Fruit fly (Drosophila melanogaster) whole organism, embryonic: ENCODE data around the gene CG2747.

ENCODE experiments used
- Awh ChIP-seq: fragments of 200-800 bp; sonication (Bioruptor generic); IDR thresholded peaks from 2 replicates; pipeline ENCODE4, ENCODE4 v1.3.6; 2022; ENCODE audit warnings: missing biosample characterization, missing genetic modification characterization
- CG11695 ChIP-seq: fragments of 200-800 bp; sonication (Bioruptor generic); IDR thresholded peaks from 3 replicates; pipeline ENCODE4 v1.3.6; 2022; ENCODE audit warnings: missing biosample characterization, missing genetic modification characterization
- CG11696 ChIP-seq: fragments of 200-800 bp; sonication (Bioruptor generic); IDR thresholded peaks from 2 replicates; pipeline ENCODE4 v1.3.6; 2022; ENCODE audit warnings: missing biosample characterization, missing genetic modification characterization
- CG12071 ChIP-seq: fragments of 200-800 bp; sonication (Bioruptor generic); optimal IDR thresholded peaks from 3 replicates; lab custom pipeline; 2018; ENCODE audit warnings: missing biosample characterization, mild to moderate bottlenecking, missing genetic modification characterization
- CG12104 ChIP-seq: fragments of 200-800 bp; sonication (Bioruptor generic); optimal IDR thresholded peaks from 3 replicates; lab custom pipeline; 2016; ENCODE audit warnings: missing biosample characterization, missing genetic modification characterization
- CG12155 ChIP-seq: fragments of 200-800 bp; sonication (Bioruptor generic); optimal IDR thresholded peaks from 3 replicates; lab custom pipeline; 2016; ENCODE audit warnings: missing biosample characterization, missing genetic modification characterization
- CG12219 ChIP-seq: fragments of 200-800 bp; sonication (Bioruptor generic); optimal IDR thresholded peaks from 3 replicates; lab custom pipeline; 2018; ENCODE audit warnings: missing biosample characterization, mild to moderate bottlenecking, missing genetic modification characterization
- CG13775 ChIP-seq: fragments of 200-800 bp; sonication (Bioruptor generic); optimal IDR thresholded peaks from 3 replicates; lab custom pipeline; 2017; ENCODE audit warnings: missing biosample characterization, mild to moderate bottlenecking, missing genetic modification characterization
- CG14014 ChIP-seq: fragments of 200-800 bp; sonication (Bioruptor generic); IDR thresholded peaks from 2 replicates; pipeline ENCODE4 v1.3.6; 2022; ENCODE audit warnings: missing biosample characterization, missing genetic modification characterization
- CG15696 ChIP-seq: fragments of 200-800 bp; sonication (Bioruptor generic); optimal IDR thresholded peaks from 2 replicates; lab custom pipeline; 2019; ENCODE audit warnings: missing biosample characterization, mild to moderate bottlenecking, missing genetic modification characterization, moderate library complexity
- CG16815 ChIP-seq: fragments of 200-800 bp; sonication (Bioruptor generic); optimal IDR thresholded peaks from 3 replicates; lab custom pipeline; 2017; ENCODE audit warnings: missing biosample characterization, mild to moderate bottlenecking, missing genetic modification characterization
- CG17829 ChIP-seq: fragments of 200-800 bp; optimal IDR thresholded peaks from 2 replicates; lab custom pipeline; 2019; ENCODE audit warnings: missing biosample characterization, mild to moderate bottlenecking, missing genetic modification characterization, moderate library complexity
- CG30020 ChIP-seq: fragments of 200-800 bp; optimal IDR thresholded peaks from 2 replicates; lab custom pipeline; 2019; ENCODE audit warnings: missing biosample characterization, mild to moderate bottlenecking, missing genetic modification characterization, moderate library complexity
- CG3281 ChIP-seq: fragments of 200-800 bp; sonication (Bioruptor generic); optimal IDR thresholded peaks from 3 replicates; lab custom pipeline; 2017; ENCODE audit warnings: missing biosample characterization, mild to moderate bottlenecking, missing genetic modification characterization
- CG3407 ChIP-seq: fragments of 200-800 bp; sonication (Bioruptor generic); optimal IDR thresholded peaks from 2 replicates; lab custom pipeline; 2018; ENCODE audit warnings: missing biosample characterization, mild to moderate bottlenecking, missing genetic modification characterization
- CG4424 ChIP-seq: fragments of 200-800 bp; sonication (Bioruptor generic); optimal IDR thresholded peaks from 3 replicates; lab custom pipeline; 2016; ENCODE audit warnings: missing biosample characterization, missing genetic modification characterization
- CG6791 ChIP-seq: fragments of 200-800 bp; sonication (Bioruptor generic); IDR thresholded peaks from 3 replicates; pipeline ENCODE4 v1.3.6; 2022; ENCODE audit warnings: missing biosample characterization, missing genetic modification characterization; ENCODE audit not compliant: partially characterized antibody
- CG8944 ChIP-seq: fragments of 200-800 bp; sonication (Bioruptor generic); optimal IDR thresholded peaks from 3 replicates; lab custom pipeline; 2016; ENCODE audit warnings: missing biosample characterization, missing genetic modification characterization
- CHES-1-like ChIP-seq: fragments of 200-800 bp; sonication (Bioruptor generic); optimal IDR thresholded peaks from 2 replicates; lab custom pipeline; 2016; ENCODE audit warnings: missing biosample characterization, missing genetic modification characterization
- Dll ChIP-seq: fragments of 200-800 bp; sonication (Bioruptor generic); IDR thresholded peaks from 4 replicates; pipeline ENCODE4 v1.3.6; 2022; ENCODE audit warnings: missing biosample characterization, missing genetic modification characterization; ENCODE audit not compliant: partially characterized antibody
- Dp ChIP-seq: fragments of 200-800 bp; sonication (Bioruptor generic); optimal IDR thresholded peaks from 2 replicates; lab custom pipeline; 2018; ENCODE audit warnings: missing biosample characterization, mild to moderate bottlenecking, missing genetic modification characterization, moderate library complexity
- Hmr ChIP-seq: fragments of 200-800 bp; sonication (Bioruptor generic); optimal IDR thresholded peaks from 3 replicates; lab custom pipeline; 2017; ENCODE audit warnings: mild to moderate bottlenecking, missing biosample characterization, missing genetic modification reagents, missing genetic modification characterization
- Hmx ChIP-seq: fragments of 200-800 bp; sonication (Bioruptor generic); optimal IDR thresholded peaks from 2 replicates; lab custom pipeline; 2016; ENCODE audit warnings: missing biosample characterization, missing genetic modification characterization
- Max ChIP-seq: fragments of 200-800 bp; sonication (Bioruptor generic); optimal IDR thresholded peaks from 2 replicates; lab custom pipeline; 2016; ENCODE audit warnings: missing biosample characterization, mild to moderate bottlenecking, missing genetic modification characterization
- Oli ChIP-seq: fragments of 200-800 bp; sonication (Bioruptor generic); optimal IDR thresholded peaks from 2 replicates; lab custom pipeline; 2018; ENCODE audit warnings: missing biosample characterization, mild to moderate bottlenecking, missing genetic modification characterization, moderate library complexity
- TFAM ChIP-seq: fragments of 200-800 bp; sonication (Bioruptor generic); optimal IDR thresholded peaks from 2 replicates; lab custom pipeline; 2017; ENCODE audit warnings: missing biosample characterization, missing genetic modification characterization, inconsistent platforms
- ab ChIP-seq: fragments of 200-800 bp; sonication (Bioruptor generic); optimal IDR thresholded peaks from 2 replicates; lab custom pipeline; 2016; ENCODE audit warnings: missing biosample characterization, missing genetic modification characterization
- br ChIP-seq: fragments of >200 bp; optimal IDR thresholded peaks from 2 replicates; lab custom pipeline; 2017
- dmrt11E ChIP-seq: fragments of 200-800 bp; sonication (Bioruptor generic); optimal IDR thresholded peaks from 3 replicates; lab custom pipeline; 2018; ENCODE audit warnings: missing biosample characterization, mild to moderate bottlenecking, missing genetic modification characterization, moderate library complexity
- ems ChIP-seq: fragments of 200-800 bp; sonication (Bioruptor generic); optimal IDR thresholded peaks from 3 replicates; lab custom pipeline; 2016; ENCODE audit warnings: missing biosample characterization, missing genetic modification characterization
- esg ChIP-seq: fragments of 200-800 bp; sonication (Bioruptor generic); conservative IDR thresholded peaks from 2 replicates; pipeline ENCODE4 v1.3.6; 2022; ENCODE audit warnings: missing biosample characterization, missing genetic modification characterization
- ewg ChIP-seq: fragments of 200-800 bp; sonication (Bioruptor generic); optimal IDR thresholded peaks from 3 replicates; lab custom pipeline; 2017; ENCODE audit warnings: mild to moderate bottlenecking, missing biosample characterization, missing genetic modification reagents, missing genetic modification characterization
- fru ChIP-seq: fragments of >200 bp; optimal IDR thresholded peaks from 2 replicates; lab custom pipeline; 2017
- gce ChIP-seq: fragments of 200-800 bp; sonication (Bioruptor generic); IDR thresholded peaks from 3 replicates; pipeline ENCODE4 v1.3.6; 2022; ENCODE audit warnings: missing biosample characterization, missing genetic modification characterization
- gfzf ChIP-seq: fragments of 200-800 bp; sonication (Bioruptor generic); optimal IDR thresholded peaks from 2 replicates; lab custom pipeline; 2016; ENCODE audit warnings: missing biosample characterization, mild to moderate bottlenecking, missing genetic modification characterization, moderate library complexity
- hbn ChIP-seq: fragments of 200-800 bp; sonication (Bioruptor generic); IDR thresholded peaks from 2 replicates; pipeline ENCODE4 v1.3.6; 2022; ENCODE audit warnings: missing biosample characterization, missing genetic modification characterization; ENCODE audit not compliant: partially characterized antibody
- inv ChIP-seq: fragments of 200-800 bp; sonication (Bioruptor generic); IDR thresholded peaks from 2 replicates; pipeline ENCODE4 v1.3.6; 2022; ENCODE audit warnings: missing biosample characterization, missing genetic modification characterization; ENCODE audit not compliant: partially characterized antibody
- kah ChIP-seq: fragments of 200-800 bp; sonication (Bioruptor generic); optimal IDR thresholded peaks from 2 replicates; lab custom pipeline; 2018; ENCODE audit warnings: missing biosample characterization, mild to moderate bottlenecking, missing genetic modification characterization
- kni ChIP-seq: fragments of 200-800 bp; sonication (Bioruptor generic); optimal IDR thresholded peaks from 3 replicates; lab custom pipeline; 2017; ENCODE audit warnings: mild to moderate bottlenecking, missing biosample characterization, missing genetic modification reagents, missing genetic modification characterization
- lilli ChIP-seq: fragments of 200-800 bp; sonication (Bioruptor generic); optimal IDR thresholded peaks from 3 replicates; lab custom pipeline; 2016; ENCODE audit warnings: missing biosample characterization, missing genetic modification characterization
- lola ChIP-seq, 3 experiments: fragments of >200 bp in 2 of 3; fragments of 200-800 bp in 1 of 3; sonication (Bioruptor generic) in 1 of 3; optimal IDR thresholded peaks; 2 replicates each; lab custom pipeline; 2017 to 2019; ENCODE audit warnings: missing biosample characterization in 3 of 3, missing genetic modification characterization in 3 of 3, mild to moderate bottlenecking in 1 of 3, moderate library complexity in 1 of 3
- luna ChIP-seq: fragments of 200-800 bp; sonication (Bioruptor generic); optimal IDR thresholded peaks from 2 replicates; lab custom pipeline; 2016; ENCODE audit warnings: missing biosample characterization, missing genetic modification characterization
- nerfin-1 ChIP-seq: fragments of 200-800 bp; sonication (Bioruptor generic); optimal IDR thresholded peaks from 3 replicates; lab custom pipeline; 2019; ENCODE audit warnings: missing biosample characterization, mild to moderate bottlenecking, missing genetic modification characterization, moderate library complexity
- nmo ChIP-seq: fragments of 200-800 bp; sonication (Bioruptor generic); optimal IDR thresholded peaks from 2 replicates; lab custom pipeline; 2018; ENCODE audit warnings: missing biosample characterization, mild to moderate bottlenecking, missing genetic modification characterization, moderate library complexity
- p53 ChIP-seq: fragments of 200-800 bp; sonication (Bioruptor generic); optimal IDR thresholded peaks from 2 replicates; lab custom pipeline; 2016; ENCODE audit warnings: missing biosample characterization, missing genetic modification characterization
- rib ChIP-seq: fragments of 200-800 bp; sonication (Bioruptor generic); IDR thresholded peaks from 2 replicates; pipeline ENCODE4 v1.3.6; 2022; ENCODE audit warnings: missing biosample characterization, missing genetic modification characterization
- run ChIP-seq: fragments of 200-800 bp; sonication (Bioruptor generic); optimal IDR thresholded peaks from 3 replicates; lab custom pipeline; 2018; ENCODE audit warnings: missing biosample characterization, mild to moderate bottlenecking, missing genetic modification characterization
- shn ChIP-seq: fragments of 200-800 bp; sonication (Bioruptor generic); optimal IDR thresholded peaks from 3 replicates; lab custom pipeline; 2016; ENCODE audit warnings: missing biosample characterization, missing genetic modification characterization
- slp2 ChIP-seq: fragments of 200-800 bp; sonication (Bioruptor generic); optimal IDR thresholded peaks from 2 replicates; lab custom pipeline; 2016; ENCODE audit warnings: missing biosample characterization, missing genetic modification characterization
- tx ChIP-seq: fragments of 200-800 bp; sonication (Bioruptor generic); optimal IDR thresholded peaks from 2 replicates; lab custom pipeline; 2016; ENCODE audit warnings: missing biosample characterization, missing genetic modification characterization
- vnd ChIP-seq: fragments of 200-800 bp; sonication (Bioruptor generic); IDR thresholded peaks from 3 replicates; pipeline ENCODE4 v1.3.6; 2022; ENCODE audit warnings: missing biosample characterization, missing genetic modification characterization; ENCODE audit not compliant: partially characterized antibody

Gene CG2747

DNA sequence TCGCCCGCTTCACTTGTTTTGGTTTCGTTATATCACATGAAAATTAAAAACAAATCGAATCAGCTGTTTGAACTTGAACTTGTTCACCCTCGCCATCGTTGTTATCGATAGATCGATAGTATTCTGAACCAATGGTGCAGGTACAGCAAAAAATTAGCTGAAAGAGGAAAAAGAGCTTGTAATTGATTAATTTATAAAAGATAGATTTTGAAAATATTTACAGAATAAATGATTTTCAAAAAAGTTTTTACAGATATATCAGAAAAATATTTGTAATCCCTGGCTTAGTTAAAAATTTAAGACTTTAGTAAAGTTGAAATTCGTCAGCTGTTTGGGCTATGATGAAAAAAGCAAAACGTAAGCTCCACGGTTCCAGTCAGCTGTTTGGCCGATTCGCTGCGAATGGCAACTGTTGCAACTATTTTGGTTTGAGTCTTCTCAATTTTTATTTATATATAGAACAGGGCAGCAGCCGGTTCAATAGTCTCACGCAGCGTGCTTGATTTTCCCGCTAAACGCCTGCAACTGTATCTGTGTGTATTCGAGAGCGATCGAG lies 2.4 kb upstream of the CG2747 start, which contains the start of the genes CG11035 and unc-45 (continued):
- TF ChIP-seq fru (lab: Kevin White, UChicago), result no peak
- TF ChIP-seq luna (GFP tag; lab: Kevin White, UChicago), result no peak
- TF ChIP-seq CG17829 (tag; lab: Kevin White, UChicago), result peak; percentile 64
- TF ChIP-seq Hmx (GFP tag; lab: Kevin White, UChicago), result no peak
- peak; percentile 27 for TF ChIP-seq Dp
- TF ChIP-seq Oli (tag; lab: Kevin White, UChicago), result no peak
- TF ChIP-seq CG3407 (GFP tag; lab: Kevin White, UChicago), result no peak
- no peak for TF ChIP-seq CG11696 (GFP tag; lab: Robert Waterston, UW)
- no peak for TF ChIP-seq CG12071 (GFP tag; lab: Kevin White, UChicago)
- TF ChIP-seq tx (GFP tag; lab: Kevin White, UChicago), result no peak
- TF ChIP-seq br (lab: Kevin White, UChicago), result no peak
- TF ChIP-seq gce (GFP tag; lab: Robert Waterston, UW), result no peak
- TF ChIP-seq ab, result no peak
- TF ChIP-seq Dll (GFP tag; lab: Robert Waterston, UW), result peak; percentile 82
- peak; percentile 19 for TF ChIP-seq CG12104
- no peak for TF ChIP-seq gfzf
- no peak for TF ChIP-seq ems (GFP tag; lab: Kevin White, UChicago)
- TF ChIP-seq Hmr (GFP tag; lab: Kevin White, UChicago), result no peak
- TF ChIP-seq TFAM (GFP tag; lab: Kevin White, UChicago), result no peak
- no peak for TF ChIP-seq p53 (GFP tag; lab: Kevin White, UChicago)
- TF ChIP-seq CG11695 (GFP tag; lab: Robert Waterston, UW), result 0 out of 3 replicates have a peak, but pooled peaks have one; percentile 19
- no peak for TF ChIP-seq CG12219
- no peak for TF ChIP-seq ewg
- TF ChIP-seq CG6791 (GFP tag; lab: Robert Waterston, UW), result peak; percentile 79
- TF ChIP-seq lilli (GFP tag; lab: Kevin White, UChicago), result peak; percentile 40
- peak; percentile 71 for TF ChIP-seq nmo (GFP tag; lab: Kevin White, UChicago)
- TF ChIP-seq shn (GFP tag; lab: Kevin White, UChicago), result no peak
- peak; percentile 33 for TF ChIP-seq CG30020
- no peak for TF ChIP-seq CG12155 (GFP tag; lab: Kevin White, UChicago)
- TF ChIP-seq CG14014 (GFP tag; lab: Robert Waterston, UW), result no peak
- TF ChIP-seq CG3281, result no peak
- peak; percentile 61; the same call in 2 of the 3 replicates for TF ChIP-seq vnd (GFP tag; lab: Robert Waterston, UW)
- TF ChIP-seq kah (GFP tag; lab: Kevin White, UChicago), result no peak
- peak; percentile 58; the same call in 1 of the 2 replicates for TF ChIP-seq inv (GFP tag; lab: Robert Waterston, UW)
- no peak for TF ChIP-seq CG16815 (GFP tag; lab: Kevin White, UChicago)
- peak in 1 of 3 experiments; percentile 32 for TF ChIP-seq lola (GFP tag; optimal IDR thresholded peaks at IDR 0.05; lab: Kevin White, UChicago)
- TF ChIP-seq run (tag; lab: Kevin White, UChicago), result no peak
- TF ChIP-seq esg (GFP tag; lab: Robert Waterston, UW), result no peak
- TF ChIP-seq Max (GFP tag; lab: Kevin White, UChicago), result peak; percentile 9
- peak; percentile 36 for TF ChIP-seq CG15696
- no peak for TF ChIP-seq rib (GFP tag; lab: Robert Waterston, UW)
- TF ChIP-seq kni (GFP tag; lab: Kevin White, UChicago), result peak; percentile 64
- peak; percentile 40 for TF ChIP-seq CG13775
- no peak for TF ChIP-seq CHES-1-like (GFP tag; lab: Kevin White, UChicago)
- TF ChIP-seq slp2 (GFP tag; lab: Kevin White, UChicago), result no peak
- no peak for TF ChIP-seq Awh (GFP tag; lab: Robert Waterston, UW)
- TF ChIP-seq CG4424 (GFP tag; lab: Kevin White, UChicago), result peak; percentile 33
- peak; percentile 34 for TF ChIP-seq nerfin-1
- peak; percentile 22 for TF ChIP-seq dmrt11E (tag; lab: Kevin White, UChicago)
- peak; percentile 71 for TF ChIP-seq hbn (GFP tag; lab: Robert Waterston, UW)
- TF ChIP-seq CG8944 (GFP tag; lab: Kevin White, UChicago), result no peak
